Worm (Caenorhabditis elegans): ENCODE measurements around the gene cyn-9.

The cyn-9 gene

DNA sequence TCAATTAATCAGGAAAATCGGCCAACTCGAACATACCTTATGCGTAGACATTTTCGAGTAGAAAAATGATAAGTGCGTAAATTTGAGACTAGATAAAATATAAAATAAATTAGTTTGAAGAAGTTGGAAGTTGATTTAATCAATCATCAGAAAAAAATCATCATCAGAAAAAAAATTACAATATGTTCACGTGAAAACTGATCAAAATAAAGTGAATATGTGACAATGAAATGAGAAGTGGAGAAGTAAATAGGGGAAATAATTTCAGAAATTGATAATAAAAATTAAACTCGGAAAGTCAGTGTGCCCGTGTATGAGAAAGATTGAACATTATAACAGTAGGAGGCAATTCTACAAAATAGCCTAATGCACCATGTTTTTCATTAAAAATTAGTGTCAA lies 30.1 kb upstream of the cyn-9 start, which contains the start of gene F34D10.9:
Gene F34D10.9 (minus strand): TSS at position 101 of the 400 bp plus-strand sequence.
- TF ChIP-seq tab-1 (GFP tag; IDR thresholded peaks at IDR 0.05) (no peak), ztf-29 (GFP tag; IDR thresholded peaks at IDR 0.05) (no peak), klf-2 (GFP tag; conservative IDR thresholded peaks at IDR 0.05) (no peak), flt-1 (GFP tag; IDR thresholded peaks at IDR 0.05) (no peak), ref-1 (GFP tag; conservative IDR thresholded peaks at IDR 0.05) (no peak), med-1 (GFP tag; optimal IDR thresholded peaks at IDR 0.05; ENCODE audit: insufficient read depth) (no peak), T22C8.4 (GFP tag; IDR thresholded peaks at IDR 0.05) (no peak)

DNA sequence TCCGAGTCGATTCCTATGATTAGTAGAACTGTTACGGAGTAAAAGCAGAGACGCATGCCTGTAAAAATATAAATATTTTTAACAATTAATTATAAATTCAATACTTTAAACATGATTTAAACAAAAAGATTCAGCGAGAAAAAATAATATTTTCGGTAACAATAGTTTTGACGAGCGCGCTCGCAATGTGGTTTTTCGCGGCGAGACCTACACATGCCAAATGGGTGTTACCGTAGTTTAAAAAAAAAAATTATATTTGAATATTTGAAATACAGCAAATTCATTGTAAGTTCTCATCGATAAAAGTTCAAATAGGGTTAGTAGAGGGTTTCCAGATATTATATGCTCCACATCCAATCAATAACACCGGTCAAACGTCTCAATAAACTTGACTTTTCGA lies 27.0 kb upstream of the cyn-9 start, which contains the start of gene gldi-5:
Gene gldi-5 (minus strand): TSS at position 58 of the 400 bp plus-strand sequence.
- TF ChIP-seq cog-1 (tag; optimal IDR thresholded peaks at IDR 0.05) (no peak), ztf-23 (GFP tag; IDR thresholded peaks at IDR 0.05) (no peak), ref-1 (GFP tag; conservative IDR thresholded peaks at IDR 0.05) (no peak)

DNA sequence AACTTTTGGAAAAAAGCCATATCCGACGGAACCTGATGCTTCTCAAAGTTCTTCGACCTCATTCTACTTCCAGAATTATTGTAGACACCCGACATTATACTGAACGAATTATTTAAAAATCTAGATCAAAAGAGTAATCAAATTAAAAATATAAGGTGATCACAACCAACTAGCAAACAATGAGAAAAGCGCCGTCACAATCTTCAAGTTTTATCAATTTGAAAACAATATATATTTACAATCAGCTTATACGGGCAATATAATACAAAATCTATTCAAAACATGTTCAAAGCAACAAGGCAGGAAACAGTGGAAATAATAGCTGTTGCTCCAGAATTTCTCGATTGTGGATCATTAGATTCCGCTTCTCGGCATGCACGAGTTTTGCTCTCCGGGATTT lies 25.4 kb upstream of the cyn-9 start, which contains the start of gene C14B1.12:
Gene C14B1.12 (minus strand): TSS at position 101 of the 400 bp plus-strand sequence.
- no peak for TF ChIP-seq med-1 (GFP tag; optimal IDR thresholded peaks at IDR 0.05; ENCODE audit: insufficient read depth)
- no peak for TF ChIP-seq ztf-29 (GFP tag; IDR thresholded peaks at IDR 0.05)
- TF ChIP-seq T22C8.4 (GFP tag; IDR thresholded peaks at IDR 0.05) = no peak
- no peak for TF ChIP-seq ztf-23 (GFP tag; IDR thresholded peaks at IDR 0.05)
- no peak for TF ChIP-seq ref-1 (GFP tag; conservative IDR thresholded peaks at IDR 0.05)
- no peak for TF ChIP-seq cog-1 (tag; optimal IDR thresholded peaks at IDR 0.05)
- TF ChIP-seq klf-2 (GFP tag; conservative IDR thresholded peaks at IDR 0.05) = no peak
- no peak for TF ChIP-seq flt-1 (GFP tag; IDR thresholded peaks at IDR 0.05)
- TF ChIP-seq tab-1 (GFP tag; IDR thresholded peaks at IDR 0.05) = no peak

DNA sequence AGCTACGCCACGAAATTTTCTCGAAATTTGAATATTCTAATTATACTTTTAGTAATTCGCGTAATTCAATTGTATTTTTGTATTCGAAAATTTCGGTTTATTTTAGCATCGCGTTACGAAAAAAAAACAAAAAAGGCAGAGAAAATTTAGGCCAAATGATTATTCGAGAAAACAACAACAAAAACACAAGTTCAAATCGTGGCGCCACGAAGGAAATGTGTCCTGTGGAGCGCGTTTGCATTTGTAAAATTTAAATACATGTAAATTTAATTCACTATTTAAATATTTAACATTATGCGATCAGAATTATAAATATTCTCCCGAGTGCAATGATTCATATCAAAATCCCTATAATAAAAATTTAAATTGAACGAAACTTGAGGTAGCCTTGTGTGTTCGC lies 24.3 kb upstream of the cyn-9 start:
- TF ChIP-seq T22C8.4 (GFP tag; IDR thresholded peaks at IDR 0.05) (no peak), tab-1 (GFP tag; IDR thresholded peaks at IDR 0.05) (no peak), med-1 (GFP tag; optimal IDR thresholded peaks at IDR 0.05; ENCODE audit: insufficient read depth) (no peak), klf-2 (GFP tag; conservative IDR thresholded peaks at IDR 0.05) (no peak), ref-1 (GFP tag; conservative IDR thresholded peaks at IDR 0.05) (no peak), cog-1 (tag; optimal IDR thresholded peaks at IDR 0.05) (no peak), ztf-29 (GFP tag; IDR thresholded peaks at IDR 0.05) (no peak), flt-1 (GFP tag; IDR thresholded peaks at IDR 0.05) (no peak), ztf-23 (GFP tag; IDR thresholded peaks at IDR 0.05) (no peak)

DNA sequence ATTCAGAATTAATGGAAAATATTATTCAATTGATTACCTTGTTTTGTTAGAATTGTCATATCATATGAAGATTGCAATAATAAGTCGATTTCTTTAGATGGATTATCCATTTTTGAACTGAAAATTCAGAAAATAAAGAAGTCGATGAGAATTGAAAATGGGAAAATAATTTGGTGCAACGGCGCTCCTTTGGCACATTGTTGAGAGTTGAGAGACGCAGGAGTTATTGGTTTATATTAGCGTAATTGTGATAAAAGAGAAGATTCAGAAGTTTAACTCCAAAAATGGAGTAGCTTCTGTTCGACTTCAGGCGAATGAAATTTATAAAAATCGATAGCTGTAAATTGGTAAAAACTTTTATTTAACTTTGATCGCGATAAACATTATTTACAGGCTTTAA lies 20.1 kb upstream of the cyn-9 start, which contains the start of gene C14B1.8:
Gene C14B1.8 (minus strand): TSS at position 117 of the 400 bp plus-strand sequence.
- TF ChIP-seq cog-1 (tag; optimal IDR thresholded peaks at IDR 0.05) = no peak
- no peak for TF ChIP-seq ztf-23 (GFP tag; IDR thresholded peaks at IDR 0.05)
- TF ChIP-seq med-1 (GFP tag; optimal IDR thresholded peaks at IDR 0.05; ENCODE audit: insufficient read depth) = no peak
- no peak for TF ChIP-seq tab-1 (GFP tag; IDR thresholded peaks at IDR 0.05)
- no peak for TF ChIP-seq ztf-29 (GFP tag; IDR thresholded peaks at IDR 0.05)
- no peak for TF ChIP-seq klf-2 (GFP tag; conservative IDR thresholded peaks at IDR 0.05)
- TF ChIP-seq T22C8.4 (GFP tag; IDR thresholded peaks at IDR 0.05) = no peak
- no peak for TF ChIP-seq ref-1 (GFP tag; conservative IDR thresholded peaks at IDR 0.05)

DNA sequence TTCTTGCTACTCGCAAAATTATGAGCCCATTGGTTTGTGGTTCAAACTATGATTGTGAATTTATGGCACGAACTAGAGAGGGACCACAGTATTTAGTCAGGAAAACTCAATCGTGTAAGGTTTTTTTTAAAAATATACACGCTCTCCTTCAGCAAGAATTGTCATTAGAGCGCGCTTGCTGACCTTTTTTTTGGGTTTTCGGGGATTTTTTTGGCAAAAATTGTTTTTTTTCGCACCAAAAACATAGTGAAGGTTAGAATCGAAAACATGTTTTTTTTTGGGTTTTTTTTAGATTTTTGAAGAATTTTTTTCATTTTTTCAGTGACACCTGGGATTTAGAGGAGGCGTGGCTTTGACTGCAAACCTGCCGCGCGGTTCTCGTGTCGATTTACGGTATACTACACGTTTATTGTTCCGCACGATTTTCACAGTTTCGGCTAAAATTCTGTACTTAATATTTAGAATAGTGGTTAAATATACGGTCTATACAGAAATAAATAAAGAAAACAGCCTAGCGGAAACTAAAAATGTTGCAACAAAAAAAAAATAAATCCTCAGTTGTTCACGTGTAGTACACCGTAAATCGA lies 16.7 kb upstream of the cyn-9 start:
- TF ChIP-seq ztf-23 (GFP tag; IDR thresholded peaks at IDR 0.05) = 0 out of 2 replicates have a peak, but pooled peaks have one; percentile 32
- TF ChIP-seq klf-2 (GFP tag; conservative IDR thresholded peaks at IDR 0.05) = 0 out of 2 replicates have a peak, but pooled peaks have one; percentile 51
- TF ChIP-seq ref-1 (GFP tag; conservative IDR thresholded peaks at IDR 0.05) = no peak
- peak; percentile 24 for TF ChIP-seq cog-1 (tag; optimal IDR thresholded peaks at IDR 0.05)
- no peak for TF ChIP-seq T22C8.4 (GFP tag; IDR thresholded peaks at IDR 0.05)
- TF ChIP-seq med-1 (GFP tag; optimal IDR thresholded peaks at IDR 0.05; ENCODE audit: insufficient read depth) = no peak
- no peak for TF ChIP-seq tab-1 (GFP tag; IDR thresholded peaks at IDR 0.05)
- no peak for TF ChIP-seq flt-1 (GFP tag; IDR thresholded peaks at IDR 0.05)
- TF ChIP-seq ztf-29 (GFP tag; IDR thresholded peaks at IDR 0.05) = no peak

DNA sequence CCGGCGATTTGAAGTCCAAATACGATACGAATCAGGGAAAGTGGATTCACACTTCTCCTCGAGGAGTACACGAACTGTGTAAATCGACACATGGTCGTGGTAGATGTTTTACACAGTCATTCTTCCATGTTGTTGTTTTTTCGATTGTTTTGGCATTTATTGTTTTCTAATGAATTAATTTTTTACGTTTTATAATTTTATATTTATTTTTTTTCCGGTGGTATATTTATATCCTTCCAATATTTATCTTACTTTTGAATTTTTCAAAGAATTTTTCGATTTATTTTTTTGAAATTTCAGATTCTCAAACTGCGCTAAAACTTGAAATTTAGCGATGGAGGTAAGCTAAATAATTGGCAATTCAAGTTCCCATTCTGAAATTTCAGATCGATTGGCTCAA lies 13.7 kb upstream of the cyn-9 start, which contains the start of gene nrde-1:
Gene nrde-1 (plus strand): TSS at position 301 of the 400 bp plus-strand sequence.
- TF ChIP-seq med-1 (GFP tag; optimal IDR thresholded peaks at IDR 0.05; ENCODE audit: insufficient read depth) = no peak
- no peak for TF ChIP-seq ztf-29 (GFP tag; IDR thresholded peaks at IDR 0.05)
- TF ChIP-seq ref-1 (GFP tag; conservative IDR thresholded peaks at IDR 0.05) = no peak
- no peak for TF ChIP-seq tab-1 (GFP tag; IDR thresholded peaks at IDR 0.05)
- TF ChIP-seq ztf-23 (GFP tag; IDR thresholded peaks at IDR 0.05) = no peak
- no peak for TF ChIP-seq klf-2 (GFP tag; conservative IDR thresholded peaks at IDR 0.05)
- TF ChIP-seq T22C8.4 (GFP tag; IDR thresholded peaks at IDR 0.05) = no peak
- TF ChIP-seq flt-1 (GFP tag; IDR thresholded peaks at IDR 0.05) = no peak
- TF ChIP-seq cog-1 (tag; optimal IDR thresholded peaks at IDR 0.05) = no peak

DNA sequence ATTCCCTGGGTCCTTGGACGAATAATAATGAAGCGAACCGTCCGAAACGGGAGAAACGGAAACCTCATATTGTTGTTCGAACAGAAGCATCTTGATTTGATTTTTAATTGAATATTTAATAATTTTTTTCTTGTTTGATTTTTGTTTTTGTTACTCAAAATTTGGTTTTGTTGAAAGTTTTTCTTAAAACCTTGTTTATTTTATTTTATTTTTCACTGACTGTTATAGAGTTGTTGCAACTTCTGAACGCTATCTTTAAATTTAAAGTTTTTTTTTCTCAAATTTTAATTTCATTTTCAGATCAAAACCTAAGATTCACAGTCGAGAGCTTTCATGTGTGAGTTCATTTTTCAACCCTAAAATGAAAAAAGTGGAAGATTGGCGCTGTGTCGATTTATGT lies 9.6 kb upstream of the cyn-9 start, which contains the start of gene alkb-8:
Gene alkb-8 (plus strand): TSS at position 301 of the 400 bp plus-strand sequence.
- TF ChIP-seq ref-1 (GFP tag; conservative IDR thresholded peaks at IDR 0.05) (no peak), med-1 (GFP tag; optimal IDR thresholded peaks at IDR 0.05; ENCODE audit: insufficient read depth) (no peak)

DNA sequence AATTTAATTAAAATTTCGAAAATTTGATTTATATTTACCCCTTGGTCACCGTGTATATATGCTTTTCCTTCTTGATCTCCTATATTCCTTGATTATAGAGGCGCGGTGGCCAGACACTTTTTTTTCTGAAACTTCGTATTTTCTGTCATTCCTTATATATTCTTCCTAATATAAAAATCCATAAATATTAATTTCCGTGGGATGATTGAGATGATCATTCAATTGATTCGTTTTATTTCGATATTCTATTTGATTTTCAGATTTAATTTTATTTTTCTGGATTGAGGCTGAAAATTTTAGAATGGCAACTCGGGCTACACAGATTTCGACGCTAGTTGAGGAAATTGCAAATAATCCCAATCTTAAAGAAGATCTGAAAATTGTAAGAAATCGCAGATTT lies 7.1 kb upstream of the cyn-9 start, which contains the start of gene dph-1:
Gene dph-1 (plus strand): TSS at position 301 of the 400 bp plus-strand sequence.
- TF ChIP-seq T22C8.4 (GFP tag; IDR thresholded peaks at IDR 0.05) (no peak), ref-1 (GFP tag; conservative IDR thresholded peaks at IDR 0.05) (no peak), tab-1 (GFP tag; IDR thresholded peaks at IDR 0.05) (no peak), flt-1 (GFP tag; IDR thresholded peaks at IDR 0.05) (no peak), klf-2 (GFP tag; conservative IDR thresholded peaks at IDR 0.05) (no peak), med-1 (GFP tag; optimal IDR thresholded peaks at IDR 0.05; ENCODE audit: insufficient read depth) (no peak), cog-1 (tag; optimal IDR thresholded peaks at IDR 0.05) (no peak), ztf-29 (GFP tag; IDR thresholded peaks at IDR 0.05) (no peak), ztf-23 (GFP tag; IDR thresholded peaks at IDR 0.05) (no peak)

DNA sequence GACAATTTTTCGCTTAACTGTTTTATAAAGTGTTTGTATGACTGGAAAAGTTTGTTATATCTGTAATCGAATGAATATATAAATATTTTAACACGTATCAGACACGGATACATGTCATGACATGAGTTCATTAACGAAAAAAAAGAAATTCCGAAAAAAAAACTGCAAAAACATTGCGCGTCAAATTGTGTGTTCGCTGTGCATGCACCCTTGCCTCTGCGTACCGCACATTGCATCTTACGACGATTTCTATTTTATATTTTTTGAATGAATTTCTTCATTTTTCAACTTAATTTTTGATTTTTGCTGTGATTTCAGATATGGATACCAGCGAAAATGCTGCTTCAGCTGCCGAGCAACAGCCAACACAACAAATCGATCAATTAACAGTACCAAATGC lies 5.5 kb upstream of the cyn-9 start, which contains the start of gene wdr-5.1:
Gene wdr-5.1 (plus strand): TSS at position 319 of the 400 bp plus-strand sequence.
- no peak for TF ChIP-seq ztf-29 (GFP tag; IDR thresholded peaks at IDR 0.05)
- no peak for TF ChIP-seq tab-1 (GFP tag; IDR thresholded peaks at IDR 0.05)
- no peak for TF ChIP-seq klf-2 (GFP tag; conservative IDR thresholded peaks at IDR 0.05)
- TF ChIP-seq flt-1 (GFP tag; IDR thresholded peaks at IDR 0.05) = no peak
- TF ChIP-seq cog-1 (tag; optimal IDR thresholded peaks at IDR 0.05) = no peak
- TF ChIP-seq T22C8.4 (GFP tag; IDR thresholded peaks at IDR 0.05) = no peak
- no peak for TF ChIP-seq ztf-23 (GFP tag; IDR thresholded peaks at IDR 0.05)
- no peak for TF ChIP-seq ref-1 (GFP tag; conservative IDR thresholded peaks at IDR 0.05)
- TF ChIP-seq med-1 (GFP tag; optimal IDR thresholded peaks at IDR 0.05; ENCODE audit: insufficient read depth) = no peak
